Worm (Caenorhabditis elegans): ENCODE results near the gene tpa-1.

DNA sequence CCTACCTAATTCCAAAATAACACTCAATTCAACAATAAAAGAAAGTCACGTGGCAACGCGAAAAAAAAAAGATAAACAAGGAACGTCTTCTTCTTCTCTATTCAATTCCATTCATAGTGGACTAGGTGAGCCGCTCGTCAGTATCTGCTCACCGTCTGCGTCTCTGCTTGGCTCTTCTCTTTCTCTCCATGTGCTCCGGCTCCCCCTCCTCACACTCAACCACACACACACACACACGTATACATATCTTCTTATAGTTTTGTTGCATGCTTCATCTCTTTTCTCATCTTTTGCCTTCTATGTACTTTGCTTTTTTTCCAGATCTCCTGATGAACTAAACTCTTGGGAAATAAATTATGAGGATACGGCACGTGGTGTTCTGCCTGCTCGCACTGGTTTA, 40.3 kb downstream of the tpa-1 start, which contains the start of gene daf-1:
- TF ChIP-seq snpc-4 (tag; optimal IDR thresholded peaks at IDR 0.05), result no peak
- no peak for TF ChIP-seq skn-1 (tag; optimal IDR thresholded peaks at IDR 0.05)
- TF ChIP-seq egl-27 (tag; optimal IDR thresholded peaks at IDR 0.05), result no peak
- no peak for TF ChIP-seq mab-9 (GFP tag; IDR thresholded peaks at IDR 0.05)
- TF ChIP-seq ztf-11 (tag; optimal IDR thresholded peaks at IDR 0.05), result no peak
- TF ChIP-seq tbx-2 (tag; optimal IDR thresholded peaks at IDR 0.05), result peak; percentile 18
- TF ChIP-seq pag-3 (tag; optimal IDR thresholded peaks at IDR 0.05; ENCODE audit: borderline replicate concordance, insufficient read depth), result no peak
- TF ChIP-seq lin-39 (tag; optimal IDR thresholded peaks at IDR 0.05), result no peak
- no peak for TF ChIP-seq mdl-1 (tag; optimal IDR thresholded peaks at IDR 0.05)
- TF ChIP-seq lsy-2 (tag; optimal IDR thresholded peaks at IDR 0.05), result peak in 1 of 2 experiments; percentile 40
- no peak for TF ChIP-seq unc-62 (GFP tag; optimal IDR thresholded peaks at IDR 0.05)

All from whole organism, L1 larva.